Worm (Caenorhabditis elegans) whole organism, L2 larva: Measurements from ENCODE around the gene cav-1.

ENCODE experiments used
- C34F6.9 ChIP-seq: fragments of 150-350 bp; optimal IDR thresholded peaks from 2 replicates; lab custom pipeline; 2014; ENCODE audit warnings: missing biosample characterization, missing genetic modification characterization
- F13H6.1 ChIP-seq: sonication (generic microtip); optimal IDR thresholded peaks from 2 replicates; lab custom pipeline; 2016; ENCODE audit warnings: missing genetic modification characterization, missing compliant biosample characterization
- Y55F3AM.14 ChIP-seq: fragments of 200-800 bp; sonication (Bioruptor generic); optimal IDR thresholded peaks from 2 replicates; lab custom pipeline; 2018; ENCODE audit warnings: mild to moderate bottlenecking, missing genetic modification characterization, missing compliant biosample characterization
- ZK546.5 ChIP-seq: sonication (generic microtip); optimal IDR thresholded peaks from 2 replicates; lab custom pipeline; 2017; ENCODE audit warnings: missing biosample characterization, missing genetic modification characterization
- alr-1 ChIP-seq: fragments of 150-350 bp; optimal IDR thresholded peaks from 2 replicates; lab custom pipeline; 2014; ENCODE audit warnings: missing biosample characterization, missing genetic modification characterization
- aly-2 ChIP-seq: fragments of 150-350 bp; optimal IDR thresholded peaks from 2 replicates; lab custom pipeline; 2014; ENCODE audit warnings: missing biosample characterization, missing genetic modification characterization
- ama-1 ChIP-seq: fragments of 150-350 bp; optimal IDR thresholded peaks from 2 replicates; lab custom pipeline; 2018; ENCODE audit warnings: inconsistent platforms
- ceh-82 ChIP-seq: fragments of 150-350 bp; optimal IDR thresholded peaks from 2 replicates; lab custom pipeline; 2014; ENCODE audit warnings: missing biosample characterization, missing genetic modification characterization
- crh-2 ChIP-seq: sonication (generic microtip); optimal IDR thresholded peaks from 2 replicates; lab custom pipeline; 2017; ENCODE audit warnings: missing biosample characterization, missing genetic modification characterization
- dmd-4 ChIP-seq: sonication (generic microtip); optimal IDR thresholded peaks from 2 replicates; lab custom pipeline; 2017; ENCODE audit warnings: missing biosample characterization, missing genetic modification characterization
- egl-27 ChIP-seq: sonication (generic microtip); optimal IDR thresholded peaks from 3 replicates; lab custom pipeline; 2017; ENCODE audit warnings: missing biosample characterization, missing genetic modification reagents, missing genetic modification characterization
- elt-3 ChIP-seq: sonication (generic microtip); optimal IDR thresholded peaks from 2 replicates; lab custom pipeline; 2017; ENCODE audit warnings: missing biosample characterization, missing genetic modification characterization
- fos-1 ChIP-seq: fragments of 150-350 bp; optimal IDR thresholded peaks from 2 replicates; lab custom pipeline; 2014; ENCODE audit warnings: missing biosample characterization, missing genetic modification characterization
- gmeb-1 ChIP-seq: fragments of 150-350 bp; optimal IDR thresholded peaks from 2 replicates; lab custom pipeline; 2014; ENCODE audit warnings: missing biosample characterization, missing genetic modification characterization
- lin-11 ChIP-seq: fragments of 150-350 bp; sonication (generic microtip); optimal IDR thresholded peaks from 2 replicates; lab custom pipeline; 2014; ENCODE audit warnings: missing biosample characterization, missing genetic modification characterization, inconsistent platforms, mixed read lengths
- lin-13 ChIP-seq: fragments of 150-350 bp; optimal IDR thresholded peaks from 2 replicates; lab custom pipeline; 2014; ENCODE audit warnings: missing biosample characterization, missing genetic modification reagents, missing genetic modification characterization
- lin-39 ChIP-seq: fragments of 150-350 bp; optimal IDR thresholded peaks from 2 replicates; lab custom pipeline; 2014; ENCODE audit warnings: missing biosample characterization, missing genetic modification reagents, missing genetic modification characterization
- lsy-2 ChIP-seq, 2 experiments: fragments of 150-350 bp in 1 of 2; sonication (generic microtip) in 1 of 2; optimal IDR thresholded peaks; 2 replicates each; lab custom pipeline; 2014 to 2017; ENCODE audit warnings: missing biosample characterization in 2 of 2, missing genetic modification characterization in 2 of 2
- mbf-1 ChIP-seq: sonication (generic microtip); optimal IDR thresholded peaks from 2 replicates; lab custom pipeline; 2017; ENCODE audit warnings: missing biosample characterization, missing genetic modification characterization
- mdl-1 ChIP-seq, 2 experiments: fragments of 150-350 bp in 1 of 2; sonication (generic microtip) in 1 of 2; optimal IDR thresholded peaks; 2 replicates each; lab custom pipeline; 2017; ENCODE audit warnings: missing biosample characterization in 2 of 2, missing genetic modification characterization in 2 of 2
- nhr-10 ChIP-seq: sonication (generic microtip); optimal IDR thresholded peaks from 2 replicates; lab custom pipeline; 2017; ENCODE audit warnings: missing biosample characterization, missing genetic modification characterization
- nhr-11 ChIP-seq: fragments of 150-350 bp; optimal IDR thresholded peaks from 2 replicates; lab custom pipeline; 2014; ENCODE audit warnings: missing biosample characterization, missing genetic modification characterization
- nhr-129 ChIP-seq: fragments of 150-350 bp; optimal IDR thresholded peaks from 2 replicates; lab custom pipeline; 2014; ENCODE audit warnings: missing biosample characterization, missing genetic modification characterization
- nhr-21 ChIP-seq: fragments of 150-350 bp; optimal IDR thresholded peaks from 2 replicates; lab custom pipeline; 2014; ENCODE audit warnings: missing biosample characterization, missing genetic modification characterization
- nhr-23 ChIP-seq: fragments of 150-350 bp; optimal IDR thresholded peaks from 2 replicates; lab custom pipeline; 2014; ENCODE audit warnings: missing biosample characterization, missing genetic modification reagents, missing genetic modification characterization
- nhr-237 ChIP-seq: fragments of 150-350 bp; optimal IDR thresholded peaks from 2 replicates; lab custom pipeline; 2014; ENCODE audit warnings: missing biosample characterization, missing genetic modification characterization
- nhr-6 ChIP-seq: fragments of 150-350 bp; optimal IDR thresholded peaks from 2 replicates; lab custom pipeline; 2014; ENCODE audit warnings: missing biosample characterization, missing genetic modification characterization
- peb-1 ChIP-seq: fragments of 150-350 bp; optimal IDR thresholded peaks from 2 replicates; lab custom pipeline; 2014; ENCODE audit warnings: missing biosample characterization, missing genetic modification characterization
- skn-1 ChIP-seq: sonication (generic microtip); optimal IDR thresholded peaks from 2 replicates; lab custom pipeline; 2017; ENCODE audit warnings: missing biosample characterization, missing genetic modification characterization
- sma-3 ChIP-seq: sonication (generic microtip); optimal IDR thresholded peaks from 2 replicates; lab custom pipeline; 2016; ENCODE audit warnings: missing genetic modification reagents, missing genetic modification characterization, missing compliant biosample characterization
- sma-9 ChIP-seq, 2 experiments: fragments of 150-350 bp in 1 of 2; sonication (generic microtip) in 1 of 2; optimal IDR thresholded peaks; 2 replicates each; lab custom pipeline; 2014 to 2016; ENCODE audit warnings: missing genetic modification characterization in 2 of 2, mild to moderate bottlenecking in 1 of 2, missing biosample characterization in 1 of 2, missing compliant biosample characterization in 1 of 2, missing genetic modification reagents in 1 of 2, moderate library complexity in 1 of 2
- unc-39 ChIP-seq: fragments of 150-350 bp; optimal IDR thresholded peaks from 2 replicates; lab custom pipeline; 2014; ENCODE audit warnings: missing biosample characterization, missing genetic modification characterization
- zag-1 ChIP-seq: fragments of 150-350 bp; optimal IDR thresholded peaks from 2 replicates; lab custom pipeline; 2014; ENCODE audit warnings: missing biosample characterization, missing genetic modification characterization
- ztf-1 ChIP-seq: fragments of 200-800 bp; sonication (Bioruptor generic); conservative IDR thresholded peaks from 2 replicates; pipeline ENCODE4 v1.3.6; 2022; ENCODE audit warnings: missing genetic modification characterization, missing compliant biosample characterization
- ztf-11 ChIP-seq: sonication (generic microtip); optimal IDR thresholded peaks from 2 replicates; lab custom pipeline; 2017; ENCODE audit warnings: missing biosample characterization, missing genetic modification characterization
- ztf-4 ChIP-seq: fragments of 150-350 bp; optimal IDR thresholded peaks from 2 replicates; lab custom pipeline; 2014; ENCODE audit warnings: missing biosample characterization, missing genetic modification characterization

cav-1 gene

DNA sequence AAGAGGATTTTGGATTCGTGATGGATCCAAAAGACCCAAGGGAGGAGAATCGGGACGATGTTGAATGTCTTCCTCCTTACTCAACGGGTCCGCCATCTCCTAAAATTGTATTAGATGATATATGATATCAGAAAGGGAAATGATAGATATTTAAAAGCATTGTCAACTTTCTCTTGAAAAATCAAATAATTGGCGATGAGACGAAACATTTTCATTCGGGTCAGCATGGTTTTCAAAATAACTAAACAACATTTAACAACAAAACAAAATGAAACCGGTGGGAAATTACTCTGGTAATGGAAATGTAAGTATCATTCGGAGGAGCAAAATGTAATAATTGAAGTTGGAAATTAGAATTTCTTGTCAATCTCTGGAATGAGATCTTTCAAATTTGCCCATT lies 24.2 kb downstream of the cav-1 start, which contains the start of gene pis-1:
Gene pis-1, minus strand, starts transcription at position 101 of the 400 bp plus-strand sequence.
- no peak for TF ChIP-seq egl-27
- no peak for TF ChIP-seq ztf-4 (tag; lab: Kevin White, UChicago)
- TF ChIP-seq ztf-11 = no peak
- TF ChIP-seq F13H6.1 (tag; lab: Kevin White, UChicago) = no peak
- no peak for TF ChIP-seq elt-3 (tag; lab: Kevin White, UChicago)
- no peak for TF ChIP-seq peb-1 (tag; lab: Kevin White, UChicago)
- no peak for TF ChIP-seq dmd-4 (tag; lab: Kevin White, UChicago)
- no peak for TF ChIP-seq ZK546.5 (tag; lab: Kevin White, UChicago)
- no peak for TF ChIP-seq crh-2 (tag; lab: Kevin White, UChicago)
- no peak for TF ChIP-seq fos-1 (tag; lab: Kevin White, UChicago)
- no peak for TF ChIP-seq Y55F3AM.14 (GFP tag; lab: Kevin White, UChicago)
- TF ChIP-seq ztf-1 (GFP tag; lab: Robert Waterston, UW) = no peak

DNA sequence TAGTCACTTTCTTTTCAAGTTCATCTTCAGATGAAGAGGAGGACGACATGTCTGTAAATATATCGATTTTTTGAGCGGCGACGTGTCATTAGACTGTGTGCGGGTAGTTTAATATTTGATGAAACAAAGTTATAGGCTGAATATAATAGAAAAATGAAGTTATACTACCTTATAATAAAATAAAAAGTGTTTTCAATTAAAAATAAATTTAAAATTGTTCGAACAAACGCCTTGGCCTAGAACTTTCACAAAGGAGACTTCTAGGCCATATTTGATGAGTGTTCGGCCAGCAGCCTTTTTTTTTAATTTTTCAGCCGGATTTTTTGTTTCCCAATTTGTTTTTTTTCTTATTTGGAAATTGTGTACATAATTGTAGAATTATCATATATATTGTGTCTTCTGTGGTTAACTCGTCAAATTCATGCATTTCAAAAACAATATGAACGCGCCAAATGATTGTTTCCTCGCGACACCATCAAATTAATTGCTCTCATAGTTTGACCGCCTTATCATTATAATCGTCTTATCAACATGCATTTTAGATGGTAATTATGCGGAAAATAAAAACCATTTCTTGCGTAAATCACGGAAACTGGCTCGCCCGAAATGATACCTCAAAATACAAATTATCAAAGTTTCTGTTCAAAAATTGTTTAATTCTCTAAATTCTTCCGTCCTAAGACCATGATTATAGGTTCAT lies 25.1 kb downstream of the cav-1 start, which contains the start of gene T13F2.2:
Gene T13F2.2, minus strand, starts transcription at position 51 of the 700 bp plus-strand sequence.
- TF ChIP-seq skn-1 (tag; lab: Kevin White, UChicago) (no peak), C34F6.9 (tag; lab: Kevin White, UChicago) (peak; percentile 8), fos-1 (tag; lab: Kevin White, UChicago) (peak; percentile 51), peb-1 (tag; lab: Kevin White, UChicago) (no peak), lsy-2 (tag; optimal IDR thresholded peaks at IDR 0.05; lab: Kevin White, UChicago) (peak in 1 of 2 experiments; percentile 22), nhr-23 (tag; lab: Kevin White, UChicago) (no peak), F13H6.1 (tag; lab: Kevin White, UChicago) (peak; percentile 12), alr-1 (tag; lab: Kevin White, UChicago) (no peak), sma-3 (GFP tag; lab: Kevin White, UChicago) (no peak), sma-9 (GFP tag; optimal IDR thresholded peaks at IDR 0.05; lab: Kevin White, UChicago) (peak; percentile 33), sma-9 (tag; optimal IDR thresholded peaks at IDR 0.05; lab: Kevin White, UChicago) (no peak)

DNA sequence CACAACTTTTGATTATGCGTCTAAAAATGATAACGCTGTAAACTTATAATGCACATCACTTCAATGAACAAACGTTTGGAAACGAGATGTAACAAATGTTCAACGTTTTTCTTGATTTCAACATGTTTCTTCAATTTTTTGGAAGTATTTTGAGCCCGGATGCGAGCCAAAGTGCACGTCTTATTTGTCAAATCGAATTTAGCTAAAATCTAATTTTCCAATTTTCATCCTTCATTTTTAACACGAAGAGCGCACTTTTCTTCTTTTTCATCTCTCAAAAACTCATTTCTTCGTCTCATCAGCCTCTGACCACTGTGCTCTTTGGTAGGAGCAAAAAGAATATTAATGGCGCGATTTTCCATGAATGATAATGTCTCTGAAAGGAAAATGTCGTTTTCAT lies 26.0 kb downstream of the cav-1 start:
- TF ChIP-seq C34F6.9 (tag; lab: Kevin White, UChicago) = peak; percentile 17
- TF ChIP-seq F13H6.1 (tag; lab: Kevin White, UChicago) = no peak
- no peak for TF ChIP-seq ZK546.5 (tag; lab: Kevin White, UChicago)
- peak; percentile 17 for TF ChIP-seq sma-9 (GFP tag; optimal IDR thresholded peaks at IDR 0.05; lab: Kevin White, UChicago)
- TF ChIP-seq sma-9 (tag; optimal IDR thresholded peaks at IDR 0.05; lab: Kevin White, UChicago) = no peak
- TF ChIP-seq lin-11 (tag; lab: Kevin White, UChicago) = no peak
- TF ChIP-seq lin-39 (tag; lab: Kevin White, UChicago) = no peak
- TF ChIP-seq mbf-1 (tag; lab: Kevin White, UChicago) = no peak

DNA sequence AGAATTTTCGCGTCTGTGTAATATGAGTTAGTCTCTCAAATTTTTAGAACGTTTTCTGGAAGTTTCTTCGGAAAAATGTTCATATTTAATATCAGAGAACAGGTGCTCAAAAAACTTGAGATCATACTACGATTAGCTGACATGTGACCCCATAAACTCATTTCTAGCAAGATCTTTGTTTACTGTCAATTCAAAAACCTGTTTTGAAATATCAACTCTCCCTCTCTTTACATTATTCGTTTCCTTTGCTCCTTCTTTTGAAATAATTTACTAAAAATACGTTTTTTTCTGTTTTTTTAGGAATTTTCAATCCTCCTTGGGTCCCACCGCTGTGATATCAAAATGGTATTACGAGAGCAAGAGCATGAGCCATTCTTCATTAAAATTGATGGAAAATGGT lies 26.8 kb downstream of the cav-1 start, which contains the start of gene fat-4:
Gene fat-4, plus strand, starts transcription at position 301 of the 400 bp plus-strand sequence.
- no peak for TF ChIP-seq dmd-4 (tag; lab: Kevin White, UChicago)
- no peak for TF ChIP-seq aly-2 (tag; lab: Kevin White, UChicago)
- TF ChIP-seq nhr-21 (tag; lab: Kevin White, UChicago) = no peak
- TF ChIP-seq skn-1 (tag; lab: Kevin White, UChicago) = no peak
- TF ChIP-seq mbf-1 (tag; lab: Kevin White, UChicago) = no peak
- no peak for TF ChIP-seq ztf-11
- TF ChIP-seq, all 48 proteins: peak for 0

DNA sequence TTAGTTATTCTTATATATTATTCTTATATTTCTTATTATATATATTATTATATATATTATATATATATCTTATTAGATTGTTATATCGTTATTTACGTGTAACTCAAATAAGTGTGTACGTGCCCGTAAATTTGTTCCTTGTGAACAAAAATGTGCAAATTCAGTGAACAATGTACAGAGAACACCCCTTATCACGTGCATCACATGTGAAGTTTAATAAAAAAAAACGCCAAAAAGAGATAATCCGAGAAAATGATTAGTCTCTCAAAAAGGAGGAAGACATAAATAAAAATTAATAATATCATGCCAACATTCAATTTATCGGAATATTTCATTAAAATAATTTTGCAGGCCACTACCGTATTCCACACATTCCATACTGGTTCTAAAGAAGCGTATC lies 27.4 kb downstream of the cav-1 start:
- TF ChIP-seq nhr-11 (tag; lab: Kevin White, UChicago) (no peak), sma-9 (GFP tag; optimal IDR thresholded peaks at IDR 0.05; lab: Kevin White, UChicago) (peak; percentile 14), sma-9 (tag; optimal IDR thresholded peaks at IDR 0.05; lab: Kevin White, UChicago) (no peak), nhr-237 (tag; lab: Kevin White, UChicago) (no peak), peb-1 (tag; lab: Kevin White, UChicago) (no peak)

DNA sequence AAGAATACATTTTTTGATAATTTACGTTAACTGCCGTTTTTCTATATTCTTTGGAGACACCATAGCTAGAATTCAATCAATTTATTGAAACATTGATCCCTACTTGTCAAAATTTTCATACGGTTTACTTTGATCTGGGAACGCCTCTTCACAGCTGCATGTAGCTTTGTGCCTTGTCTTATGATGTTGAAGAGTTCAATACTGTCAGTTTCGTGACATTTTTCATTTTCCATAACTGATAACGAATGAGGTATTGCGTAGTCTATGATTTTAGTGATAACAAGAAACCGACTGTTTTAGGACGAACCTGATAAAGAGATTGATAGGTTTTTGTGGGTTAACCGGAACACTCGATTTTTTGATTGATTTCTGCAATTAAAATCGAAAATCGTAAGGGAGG lies 29.1 kb downstream of the cav-1 start:
- no peak for TF ChIP-seq nhr-21 (tag; lab: Kevin White, UChicago)
- no peak for TF ChIP-seq ceh-82 (tag; lab: Kevin White, UChicago)
- TF ChIP-seq F13H6.1 (tag; lab: Kevin White, UChicago) = peak; percentile 25
- TF ChIP-seq zag-1 = no peak
- TF ChIP-seq crh-2 (tag; lab: Kevin White, UChicago) = peak; percentile 78
- no peak for TF ChIP-seq nhr-10
- TF ChIP-seq gmeb-1 (tag; lab: Kevin White, UChicago) = peak; percentile 48
- TF ChIP-seq lsy-2 (tag; optimal IDR thresholded peaks at IDR 0.05; lab: Kevin White, UChicago) = no peak
- TF ChIP-seq nhr-129 = peak; percentile 21
- TF ChIP-seq ama-1 (lab: Kevin White, UChicago) = no peak
- TF ChIP-seq aly-2 (tag; lab: Kevin White, UChicago) = no peak
- TF ChIP-seq peb-1 (tag; lab: Kevin White, UChicago) = no peak
- no peak for TF ChIP-seq ztf-1 (GFP tag; lab: Robert Waterston, UW)
- TF ChIP-seq lin-13 (GFP tag; lab: Kevin White, UChicago) = no peak
- TF ChIP-seq sma-9 (GFP tag; optimal IDR thresholded peaks at IDR 0.05; lab: Kevin White, UChicago) = peak; percentile 83
- no peak for TF ChIP-seq sma-9 (tag; optimal IDR thresholded peaks at IDR 0.05; lab: Kevin White, UChicago)
- no peak for TF ChIP-seq unc-39 (tag; lab: Kevin White, UChicago)
- TF ChIP-seq nhr-6 (tag; lab: Kevin White, UChicago) = no peak
- no peak for TF ChIP-seq skn-1 (tag; lab: Kevin White, UChicago)
- TF ChIP-seq mdl-1 (tag; optimal IDR thresholded peaks at IDR 0.05; lab: Kevin White, UChicago) = no peak
- TF ChIP-seq nhr-23 (tag; lab: Kevin White, UChicago) = no peak
- peak; percentile 91 for TF ChIP-seq fos-1 (tag; lab: Kevin White, UChicago)
- TF ChIP-seq egl-27 = no peak
- no peak for TF ChIP-seq nhr-11 (tag; lab: Kevin White, UChicago)
- TF ChIP-seq alr-1 (tag; lab: Kevin White, UChicago) = no peak
- no peak for TF ChIP-seq lin-39 (tag; lab: Kevin White, UChicago)
- TF ChIP-seq ztf-11 = no peak
